Fruit fly (Drosophila melanogaster) whole organism, adult: ENCODE results near the gene CecB.

Experiments
- CG14711 ChIP-seq: fragments of 200-800 bp; sonication (Bioruptor generic); optimal IDR thresholded peaks from 2 replicates; lab custom pipeline; 2018; ENCODE audit warnings: missing biosample characterization, mild to moderate bottlenecking, missing genetic modification characterization, moderate library complexity
- CG1620 ChIP-seq: fragments of 200-800 bp; sonication (Bioruptor generic); optimal IDR thresholded peaks from 2 replicates; lab custom pipeline; 2016; ENCODE audit warnings: missing biosample characterization, missing genetic modification characterization
- CG33017 ChIP-seq: fragments of 200-800 bp; sonication (Bioruptor generic); optimal IDR thresholded peaks from 2 replicates; lab custom pipeline; 2018; ENCODE audit warnings: missing biosample characterization, mild to moderate bottlenecking, missing genetic modification characterization, moderate library complexity
- CG5204 ChIP-seq: fragments of 200-800 bp; sonication (Bioruptor generic); optimal IDR thresholded peaks from 2 replicates; lab custom pipeline; 2016; ENCODE audit warnings: missing biosample characterization, missing genetic modification characterization
- cic ChIP-seq: fragments of 200-800 bp; sonication (Bioruptor generic); optimal IDR thresholded peaks from 2 replicates; lab custom pipeline; 2017; ENCODE audit warnings: missing biosample characterization, mild to moderate bottlenecking, missing genetic modification characterization, moderate library complexity
- cnc ChIP-seq, 2 experiments: fragments of >200 bp; optimal IDR thresholded peaks; 2 replicates each; lab custom pipeline; 2017
- kay ChIP-seq: fragments of 200-800 bp; sonication (Bioruptor generic); peaks from one replicate; lab custom pipeline; 2016; ENCODE audit warnings: missing biosample characterization, missing genetic modification characterization, borderline replicate concordance

DNA sequence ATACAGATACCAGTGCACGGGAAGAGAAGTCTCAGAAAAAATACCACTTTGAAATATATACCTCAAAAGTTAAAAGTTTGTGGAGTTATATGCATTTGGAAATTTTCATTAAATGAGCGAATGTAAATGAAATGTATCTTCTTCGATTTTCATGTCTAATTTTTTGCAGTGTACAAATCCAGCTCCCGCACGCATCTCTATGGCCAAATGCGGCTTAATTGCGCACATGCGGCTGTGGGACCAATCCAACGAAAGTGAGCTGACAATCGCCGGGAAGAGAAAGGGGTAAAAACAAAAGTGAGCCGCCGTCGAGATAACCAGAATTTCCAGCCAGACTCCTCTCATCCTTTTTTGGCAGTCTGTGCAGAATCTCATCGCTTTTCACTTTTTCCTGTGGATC lies 49.4 kb downstream of the CecB start:
- TF ChIP-seq cnc (optimal IDR thresholded peaks at IDR 0.05; lab: Kevin White, UChicago) (no peak), CG1620 (GFP tag; lab: Kevin White, UChicago) (no peak), CG14711 (tag; lab: Kevin White, UChicago) (no peak), CG5204 (GFP tag; lab: Kevin White, UChicago) (no peak), cic (GFP tag; lab: Kevin White, UChicago) (no peak), CG33017 (tag; lab: Kevin White, UChicago) (no peak), kay (GFP tag; lab: Kevin White, UChicago) (no peak)
